Fruit fly (Drosophila melanogaster) whole organism, prepupa: Measurements from ENCODE around the gene CG15035.

ENCODE experiments used
- CG11762 ChIP-seq: fragments of 200-800 bp; sonication (Bioruptor generic); optimal IDR thresholded peaks from 3 replicates; lab custom pipeline; 2016; ENCODE audit warnings: missing biosample characterization, missing genetic modification characterization; ENCODE audit not compliant: insufficient read depth
- Sox14 ChIP-seq: fragments of 200-800 bp; sonication (Bioruptor generic); optimal IDR thresholded peaks from 3 replicates; lab custom pipeline; 2016; ENCODE audit warnings: missing biosample characterization, missing genetic modification characterization
- cyc ChIP-seq: fragments of 200-800 bp; sonication (Bioruptor generic); optimal IDR thresholded peaks from 3 replicates; lab custom pipeline; 2016; ENCODE audit warnings: missing biosample characterization, missing genetic modification characterization

DNA sequence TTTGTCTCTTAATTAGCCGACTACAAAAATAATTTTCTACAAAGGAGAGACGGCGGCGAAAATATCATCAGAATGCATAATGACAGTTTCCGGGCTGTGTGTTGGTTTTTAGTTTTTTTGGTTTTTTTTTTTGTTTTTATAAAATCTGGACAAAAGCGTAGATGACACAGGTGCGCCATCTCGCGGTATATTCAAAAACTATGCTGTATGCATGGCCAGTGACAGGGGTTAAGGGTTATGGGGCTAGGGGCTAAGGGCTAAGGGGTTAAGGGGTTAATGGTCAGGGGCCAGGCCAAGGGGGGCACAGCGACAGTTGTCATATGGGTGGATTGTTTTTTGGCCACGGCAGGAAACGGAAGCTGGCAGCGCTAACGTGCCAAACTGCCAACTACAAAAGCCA is 19.6 kb upstream of the CG15035 start:
- TF ChIP-seq cyc (GFP tag; lab: Kevin White, UChicago) (no peak), CG11762 (no peak), Sox14 (no peak)
